Worm (Caenorhabditis elegans) whole organism, L3 larva: ENCODE measurements around the gene sox-4.

Experiments used
- ZK546.5 ChIP-seq: sonication (generic microtip); optimal IDR thresholded peaks from 2 replicates; lab custom pipeline; 2017; ENCODE audit warnings: missing biosample characterization, missing genetic modification characterization
- aly-2 ChIP-seq: fragments of 150-350 bp; optimal IDR thresholded peaks from 2 replicates; lab custom pipeline; 2014; ENCODE audit warnings: missing biosample characterization, missing genetic modification characterization
- ceh-16 ChIP-seq: sonication (generic microtip); optimal IDR thresholded peaks from 2 replicates; lab custom pipeline; 2017; ENCODE audit warnings: missing biosample characterization, missing genetic modification characterization
- ceh-28 ChIP-seq: fragments of 150-350 bp; optimal IDR thresholded peaks from 2 replicates; lab custom pipeline; 2014; ENCODE audit warnings: missing biosample characterization, missing genetic modification reagents, missing genetic modification characterization
- elt-1 ChIP-seq: fragments of 150-350 bp; optimal IDR thresholded peaks from 2 replicates; lab custom pipeline; 2014; ENCODE audit warnings: missing biosample characterization, missing genetic modification characterization
- elt-2 ChIP-seq: sonication (generic microtip); optimal IDR thresholded peaks from 2 replicates; lab custom pipeline; 2016; ENCODE audit warnings: missing genetic modification reagents, mild to moderate bottlenecking, missing genetic modification characterization, missing compliant biosample characterization
- elt-3 ChIP-seq, 3 experiments: fragments of 150-350 bp in 1 of 3; sonication (generic microtip) in 2 of 3; optimal IDR thresholded peaks; 2 replicates in 2 of 3; 4 replicates in 1 of 3; lab custom pipeline; 2014 to 2017; ENCODE audit warnings: missing biosample characterization in 3 of 3, missing genetic modification characterization in 3 of 3
- nhr-11 ChIP-seq: fragments of 150-350 bp; optimal IDR thresholded peaks from 2 replicates; lab custom pipeline; 2014; ENCODE audit warnings: missing biosample characterization, missing genetic modification characterization
- nhr-28 ChIP-seq: fragments of 150-350 bp; optimal IDR thresholded peaks from 2 replicates; lab custom pipeline; 2014; ENCODE audit warnings: missing biosample characterization, missing genetic modification characterization
- nhr-76 ChIP-seq: fragments of 150-350 bp; sonication (generic microtip); optimal IDR thresholded peaks from 5 replicates; lab custom pipeline; 2014; ENCODE audit warnings: missing biosample characterization, missing genetic modification characterization
- nhr-77 ChIP-seq: fragments of 150-350 bp; optimal IDR thresholded peaks from 2 replicates; lab custom pipeline; 2014; ENCODE audit warnings: missing biosample characterization, missing genetic modification characterization
- pha-4 ChIP-seq: fragments of 150-350 bp; optimal IDR thresholded peaks from 2 replicates; lab custom pipeline; 2014; ENCODE audit warnings: missing biosample characterization, missing genetic modification reagents, missing genetic modification characterization
- snpc-4 ChIP-seq: fragments of 150-350 bp; optimal IDR thresholded peaks from 2 replicates; lab custom pipeline; 2014; ENCODE audit warnings: missing biosample characterization, missing genetic modification characterization
- tbx-2 ChIP-seq: sonication (generic microtip); optimal IDR thresholded peaks from 2 replicates; lab custom pipeline; 2016; ENCODE audit warnings: mild to moderate bottlenecking, missing genetic modification characterization, missing compliant biosample characterization

- TF ChIP-seq aly-2 (tag; lab: Kevin White, UChicago) (no peak), nhr-11 (tag; lab: Kevin White, UChicago) (no peak), snpc-4 (tag; lab: Kevin White, UChicago) (no peak), elt-2 (no peak), ceh-28 (tag; lab: Kevin White, UChicago) (no peak), elt-1 (no peak), elt-3 (tag; optimal IDR thresholded peaks at IDR 0.05; lab: Kevin White, UChicago) (no peak), nhr-76 (tag; lab: Kevin White, UChicago) (no peak), pha-4 (no peak), nhr-77 (tag; lab: Kevin White, UChicago) (no peak), tbx-2 (no peak), ceh-16 (tag; lab: Kevin White, UChicago) (no peak), nhr-28 (tag; lab: Kevin White, UChicago) (no peak), ZK546.5 (no peak)
Measured at ce11 chrX:3455561-3455960, 53.2 kb downstream of the sox-4 start.
